Worm (Caenorhabditis elegans) whole organism, L1 larva: ENCODE measurements around the gene K08D10.11.

ENCODE experiments used
- C04F5.9 ChIP-seq: sonication (generic microtip); optimal IDR thresholded peaks from 2 replicates; lab custom pipeline; 2016; ENCODE audit warnings: missing genetic modification characterization, missing compliant biosample characterization
- C16A3.4 ChIP-seq: fragments of 150-350 bp; optimal IDR thresholded peaks from 2 replicates; lab custom pipeline; 2014; ENCODE audit warnings: missing biosample characterization, missing genetic modification characterization
- C34B4.2 ChIP-seq: sonication (generic microtip); optimal IDR thresholded peaks from 2 replicates; lab custom pipeline; 2017; ENCODE audit warnings: mild to moderate bottlenecking, missing genetic modification characterization, missing compliant biosample characterization
- F16B12.6 ChIP-seq: fragments of 150-350 bp; optimal IDR thresholded peaks from 2 replicates; lab custom pipeline; 2014; ENCODE audit warnings: missing biosample characterization, missing genetic modification characterization
- aha-1 ChIP-seq: fragments of 150-350 bp; optimal IDR thresholded peaks from 2 replicates; lab custom pipeline; 2014; ENCODE audit warnings: missing biosample characterization, missing genetic modification characterization
- alr-1 ChIP-seq: fragments of 200-800 bp; sonication (Bioruptor generic); optimal IDR thresholded peaks from 2 replicates; lab custom pipeline; 2018; ENCODE audit warnings: borderline replicate concordance, mild to moderate bottlenecking, missing genetic modification characterization, missing compliant biosample characterization
- ama-1 ChIP-seq: fragments of 150-350 bp; optimal IDR thresholded peaks from 2 replicates; lab custom pipeline; 2014
- ceh-90 ChIP-seq: sonication (generic microtip); optimal IDR thresholded peaks from 2 replicates; lab custom pipeline; 2016; ENCODE audit warnings: missing genetic modification characterization, missing compliant biosample characterization
- dpl-1 ChIP-seq, 3 experiments: fragments of 150-350 bp in 2 of 3; sonication (generic microtip) in 1 of 3; optimal IDR thresholded peaks; 2 replicates each; lab custom pipeline; 2014 to 2017; ENCODE audit warnings: missing biosample characterization in 3 of 3, missing genetic modification characterization in 3 of 3, missing genetic modification reagents in 3 of 3
- dsc-1 ChIP-seq: sonication (generic microtip); optimal IDR thresholded peaks from 2 replicates; lab custom pipeline; 2016; ENCODE audit warnings: mild to moderate bottlenecking, missing genetic modification characterization, missing compliant biosample characterization
- efl-1 ChIP-seq, 4 experiments: fragments of 150-350 bp; optimal IDR thresholded peaks in 3 of 4; peaks in 1 of 4; 1 replicate in 1 of 4; 2 replicates in 3 of 4; lab custom pipeline; 2014; ENCODE audit warnings: missing biosample characterization in 2 of 4, missing genetic modification characterization in 2 of 4, missing genetic modification reagents in 2 of 4
- efl-3 ChIP-seq: fragments of 200-800 bp; sonication (Bioruptor generic); optimal IDR thresholded peaks from 2 replicates; lab custom pipeline; 2018; ENCODE audit warnings: mild to moderate bottlenecking, missing genetic modification characterization, missing compliant biosample characterization
- egl-13 ChIP-seq: sonication (generic microtip); optimal IDR thresholded peaks from 2 replicates; lab custom pipeline; 2016; ENCODE audit warnings: missing genotype, missing genetic modification reagents, missing genetic modification characterization, missing compliant biosample characterization
- egl-27 ChIP-seq, 2 experiments: fragments of 150-350 bp in 1 of 2; sonication (generic microtip); optimal IDR thresholded peaks; 3 replicates each; lab custom pipeline; 2017 to 2018; ENCODE audit warnings: missing biosample characterization in 2 of 2, missing genetic modification characterization in 2 of 2, missing genetic modification reagents in 2 of 2
- elt-3 ChIP-seq, 6 experiments: fragments of 150-350 bp in 1 of 6; sonication (generic microtip); optimal IDR thresholded peaks; 2 replicates each; lab custom pipeline; 2017 to 2018; ENCODE audit warnings: missing biosample characterization in 6 of 6, missing genetic modification characterization in 6 of 6, inconsistent platforms in 1 of 6
- fkh-10 ChIP-seq: sonication (generic microtip); optimal IDR thresholded peaks from 2 replicates; lab custom pipeline; 2017; ENCODE audit warnings: missing biosample characterization, missing genetic modification reagents, missing genetic modification characterization
- fkh-4 ChIP-seq: sonication (generic microtip); optimal IDR thresholded peaks from 2 replicates; lab custom pipeline; 2016; ENCODE audit warnings: missing compliant biosample characterization, missing genetic modification characterization, borderline replicate concordance
- fkh-8 ChIP-seq: sonication (generic microtip); optimal IDR thresholded peaks from 2 replicates; lab custom pipeline; 2016; ENCODE audit warnings: mild to moderate bottlenecking, missing genetic modification characterization, missing compliant biosample characterization
- hlh-17 ChIP-seq: fragments of 200-800 bp; sonication (Bioruptor generic); optimal IDR thresholded peaks from 2 replicates; lab custom pipeline; 2018; ENCODE audit warnings: missing genetic modification characterization, mild to moderate bottlenecking, missing compliant biosample characterization, moderate library complexity, borderline replicate concordance
- hpl-2 ChIP-seq: fragments of 150-350 bp; optimal IDR thresholded peaks from 2 replicates; lab custom pipeline; 2014; ENCODE audit warnings: missing biosample characterization, missing genetic modification reagents, missing genetic modification characterization
- irx-1 ChIP-seq: sonication (generic microtip); optimal IDR thresholded peaks from 2 replicates; lab custom pipeline; 2016; ENCODE audit warnings: missing genetic modification characterization, missing compliant biosample characterization
- isw-1 ChIP-seq: fragments of 200-800 bp; sonication (Bioruptor generic); IDR thresholded peaks from 2 replicates; pipeline ENCODE4 v1.3.6; 2022; ENCODE audit warnings: missing genetic modification characterization, missing compliant biosample characterization
- jun-1 ChIP-seq: fragments of 150-350 bp; optimal IDR thresholded peaks from 2 replicates; lab custom pipeline; 2014; ENCODE audit warnings: missing biosample characterization, missing genetic modification reagents, missing genetic modification characterization
- lin-13 ChIP-seq: fragments of 150-350 bp; optimal IDR thresholded peaks from 2 replicates; lab custom pipeline; 2014; ENCODE audit warnings: missing biosample characterization, missing genetic modification reagents, missing genetic modification characterization
- lin-15B ChIP-seq: fragments of 150-350 bp; sonication (generic microtip); optimal IDR thresholded peaks from 3 replicates; lab custom pipeline; 2014; ENCODE audit warnings: missing biosample characterization, missing genetic modification characterization
- mab-9 ChIP-seq: fragments of 200-800 bp; sonication (Bioruptor generic); IDR thresholded peaks from 2 replicates; pipeline ENCODE4 v1.3.6; 2022; ENCODE audit warnings: missing genetic modification reagents, missing genetic modification characterization, missing compliant biosample characterization
- nhr-19 ChIP-seq: fragments of 200-800 bp; sonication (Bioruptor generic); conservative IDR thresholded peaks from 2 replicates; pipeline ENCODE4 v1.3.6; 2022; ENCODE audit warnings: missing genetic modification characterization, missing compliant biosample characterization
- nhr-20 ChIP-seq: sonication (generic microtip); optimal IDR thresholded peaks from 2 replicates; lab custom pipeline; 2016; ENCODE audit warnings: mild to moderate bottlenecking, missing genetic modification characterization, missing compliant biosample characterization
- nhr-237 ChIP-seq: fragments of 150-350 bp; optimal IDR thresholded peaks from 2 replicates; lab custom pipeline; 2014; ENCODE audit warnings: missing biosample characterization, missing genetic modification characterization
- nhr-71 ChIP-seq: sonication (generic microtip); optimal IDR thresholded peaks from 2 replicates; lab custom pipeline; 2016; ENCODE audit warnings: mild to moderate bottlenecking, missing genetic modification characterization, moderate library complexity, missing compliant biosample characterization
- nhr-76 ChIP-seq: sonication (generic microtip); optimal IDR thresholded peaks from 2 replicates; lab custom pipeline; 2017; ENCODE audit warnings: missing biosample characterization, missing genetic modification characterization
- nhr-77 ChIP-seq: fragments of 150-350 bp; optimal IDR thresholded peaks from 2 replicates; lab custom pipeline; 2014; ENCODE audit warnings: missing biosample characterization, missing genetic modification characterization
- nhr-85 ChIP-seq: sonication (generic microtip); peaks from one replicate; lab custom pipeline; 2016; ENCODE audit warnings: missing genetic modification characterization, inconsistent platforms, missing compliant biosample characterization
- pqm-1 ChIP-seq: sonication (generic microtip); optimal IDR thresholded peaks from 3 replicates; lab custom pipeline; 2017; ENCODE audit warnings: missing biosample characterization, missing genetic modification characterization
- rnt-1 ChIP-seq: sonication (generic microtip); optimal IDR thresholded peaks from 2 replicates; lab custom pipeline; 2016; ENCODE audit warnings: mild to moderate bottlenecking, missing genetic modification characterization, moderate library complexity, missing compliant biosample characterization
- snpc-4 ChIP-seq: fragments of 150-350 bp; optimal IDR thresholded peaks from 2 replicates; lab custom pipeline; 2014; ENCODE audit warnings: missing biosample characterization, missing genetic modification characterization
- snu-23 ChIP-seq: sonication (generic microtip); optimal IDR thresholded peaks from 2 replicates; lab custom pipeline; 2016; ENCODE audit warnings: missing genetic modification characterization, missing compliant biosample characterization
- sptf-1 ChIP-seq: fragments of 150-350 bp; optimal IDR thresholded peaks from 2 replicates; lab custom pipeline; 2014; ENCODE audit warnings: missing biosample characterization, missing genetic modification characterization
- sup-37 ChIP-seq: fragments of 200-800 bp; sonication (Bioruptor generic); optimal IDR thresholded peaks from 2 replicates; lab custom pipeline; 2018; ENCODE audit warnings: mild to moderate bottlenecking, missing genetic modification characterization, missing compliant biosample characterization
- tlp-1 ChIP-seq: fragments of 150-350 bp; optimal IDR thresholded peaks from 2 replicates; lab custom pipeline; 2014; ENCODE audit warnings: missing biosample characterization, missing genetic modification characterization
- unc-30 ChIP-seq: sonication (generic microtip); optimal IDR thresholded peaks from 2 replicates; lab custom pipeline; 2017; ENCODE audit warnings: missing biosample characterization, missing genetic modification characterization
- unc-62 ChIP-seq: fragments of 150-350 bp; optimal IDR thresholded peaks from 2 replicates; lab custom pipeline; 2014; ENCODE audit warnings: missing biosample characterization, missing genetic modification reagents, missing genetic modification characterization
- unc-98 ChIP-seq: fragments of 200-800 bp; sonication (Bioruptor generic); IDR thresholded peaks from 2 replicates; pipeline ENCODE4 v1.3.6; 2022; ENCODE audit warnings: missing genetic modification characterization, missing compliant biosample characterization
- xbp-1 ChIP-seq: sonication (generic microtip); optimal IDR thresholded peaks from 2 replicates; lab custom pipeline; 2016; ENCODE audit warnings: missing genetic modification characterization, missing compliant biosample characterization
- zag-1 ChIP-seq: fragments of 150-350 bp; optimal IDR thresholded peaks from 2 replicates; lab custom pipeline; 2014; ENCODE audit warnings: missing biosample characterization, missing genetic modification characterization
- ztf-11 ChIP-seq, 2 experiments: sonication (generic microtip); optimal IDR thresholded peaks; 2 replicates each; lab custom pipeline; 2016 to 2017; ENCODE audit warnings: missing genetic modification characterization in 2 of 2, missing biosample characterization in 1 of 2, missing compliant biosample characterization in 1 of 2

Gene K08D10.11

DNA sequence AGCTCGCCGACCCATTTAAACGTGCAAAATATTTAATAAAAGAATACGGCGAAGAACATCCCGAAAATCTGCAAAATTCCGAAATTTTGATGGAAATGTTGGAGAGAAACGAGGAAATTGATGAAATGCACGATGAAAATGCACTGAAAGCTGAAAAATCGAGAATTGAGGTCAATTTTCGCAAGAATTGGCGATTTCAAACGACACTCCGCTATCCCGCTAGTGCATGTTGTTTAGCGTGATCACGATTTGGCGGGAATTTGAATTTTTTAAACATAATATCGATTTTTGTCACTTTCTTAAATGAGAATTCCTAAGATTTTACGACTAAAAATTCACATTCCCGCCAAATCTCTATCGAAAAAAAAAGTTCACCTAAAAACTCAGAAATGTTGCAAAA, 8.4 kb downstream of the K08D10.11 start:
- TF ChIP-seq unc-98 (GFP tag; lab: Robert Waterston, UW): no peak
- peak; percentile 13 to 28 for TF ChIP-seq efl-1 (optimal IDR thresholded peaks at IDR 0.05; lab: Kevin White, UChicago)
- peak; percentile 29 to 91 for TF ChIP-seq efl-1 (GFP tag; optimal IDR thresholded peaks at IDR 0.05 in 1 of 2; lab: Kevin White, UChicago)
- no peak for TF ChIP-seq C04F5.9 (tag; lab: Kevin White, UChicago)
- TF ChIP-seq lin-15B (tag; lab: Kevin White, UChicago): peak; percentile 23
- TF ChIP-seq fkh-10 (GFP tag; lab: Kevin White, UChicago): no peak
- no peak for TF ChIP-seq ceh-90
- peak in 1 of 3 experiments; percentile 10 for TF ChIP-seq dpl-1 (GFP tag; optimal IDR thresholded peaks at IDR 0.05; lab: Kevin White, UChicago)
- no peak for TF ChIP-seq ztf-11 (tag; optimal IDR thresholded peaks at IDR 0.05; lab: Kevin White, UChicago)
- TF ChIP-seq C34B4.2 (tag; lab: Kevin White, UChicago): no peak
- no peak for TF ChIP-seq fkh-8
- TF ChIP-seq hlh-17: no peak
- TF ChIP-seq nhr-19 (GFP tag; lab: Robert Waterston, UW): no peak
- TF ChIP-seq nhr-237 (tag; lab: Kevin White, UChicago): no peak
- no peak for TF ChIP-seq unc-30 (tag; lab: Kevin White, UChicago)
- TF ChIP-seq tlp-1: no peak
- TF ChIP-seq nhr-77 (tag; lab: Kevin White, UChicago): no peak
- TF ChIP-seq snpc-4 (tag; lab: Kevin White, UChicago): no peak
- TF ChIP-seq elt-3 (tag; optimal IDR thresholded peaks at IDR 0.05; lab: Kevin White, UChicago): no peak
- TF ChIP-seq sup-37 (GFP tag; lab: Kevin White, UChicago): no peak

DNA sequence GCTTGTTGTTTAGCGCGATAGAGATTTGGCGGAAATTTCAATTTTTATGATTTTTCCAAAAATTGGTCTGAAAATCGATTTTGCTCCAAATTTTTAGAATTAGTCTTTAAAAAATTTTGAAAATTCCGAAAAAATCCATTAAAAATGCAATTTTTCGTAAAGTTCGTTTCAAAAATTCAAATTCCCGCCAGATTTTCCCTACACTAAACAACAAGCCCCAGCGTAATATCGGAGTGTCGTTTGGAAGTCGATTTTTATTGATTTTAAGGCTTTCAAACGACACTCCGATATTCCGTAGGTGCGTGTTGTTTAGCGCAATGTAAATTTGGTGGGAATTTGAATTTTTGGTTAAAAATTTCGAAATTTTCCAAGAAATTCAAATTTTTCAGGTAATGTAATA, 9.3 kb downstream of the K08D10.11 start:
- no peak for TF ChIP-seq fkh-4
- TF ChIP-seq F16B12.6 (tag; lab: Kevin White, UChicago): no peak
- TF ChIP-seq dsc-1: no peak
- TF ChIP-seq xbp-1 (tag; lab: Kevin White, UChicago): no peak
- no peak for TF ChIP-seq tlp-1
- no peak for TF ChIP-seq ztf-11 (tag; optimal IDR thresholded peaks at IDR 0.05; lab: Kevin White, UChicago)
- no peak for TF ChIP-seq hpl-2 (GFP tag; lab: Kevin White, UChicago)
- no peak for TF ChIP-seq pqm-1
- TF ChIP-seq nhr-71 (tag; lab: Kevin White, UChicago): no peak
- no peak for TF ChIP-seq C16A3.4
- TF ChIP-seq egl-13 (tag; lab: Kevin White, UChicago): no peak
- no peak for TF ChIP-seq aha-1 (tag; lab: Kevin White, UChicago)
- no peak for TF ChIP-seq ama-1
- no peak for TF ChIP-seq unc-62 (GFP tag; lab: Kevin White, UChicago)
- TF ChIP-seq zag-1 (tag; lab: Kevin White, UChicago): no peak
- TF ChIP-seq efl-1 (optimal IDR thresholded peaks at IDR 0.05; lab: Kevin White, UChicago): no peak
- peak; percentile 38 to 51 for TF ChIP-seq efl-1 (GFP tag; optimal IDR thresholded peaks at IDR 0.05 in 1 of 2; lab: Kevin White, UChicago)
- no peak for TF ChIP-seq efl-3
- TF ChIP-seq nhr-85 (tag; lab: Kevin White, UChicago): peak; percentile 33
- no peak for TF ChIP-seq nhr-20 (tag; lab: Kevin White, UChicago)
- no peak for TF ChIP-seq isw-1 (GFP tag; lab: Robert Waterston, UW)
- no peak for TF ChIP-seq egl-27 (tag; optimal IDR thresholded peaks at IDR 0.05; lab: Kevin White, UChicago)
- no peak for TF ChIP-seq lin-13
- TF ChIP-seq jun-1 (tag; lab: Kevin White, UChicago): no peak
- no peak for TF ChIP-seq nhr-237 (tag; lab: Kevin White, UChicago)
- TF ChIP-seq nhr-19 (GFP tag; lab: Robert Waterston, UW): no peak
- TF ChIP-seq dpl-1 (GFP tag; optimal IDR thresholded peaks at IDR 0.05; lab: Kevin White, UChicago): peak in 1 of 3 experiments; percentile 9

DNA sequence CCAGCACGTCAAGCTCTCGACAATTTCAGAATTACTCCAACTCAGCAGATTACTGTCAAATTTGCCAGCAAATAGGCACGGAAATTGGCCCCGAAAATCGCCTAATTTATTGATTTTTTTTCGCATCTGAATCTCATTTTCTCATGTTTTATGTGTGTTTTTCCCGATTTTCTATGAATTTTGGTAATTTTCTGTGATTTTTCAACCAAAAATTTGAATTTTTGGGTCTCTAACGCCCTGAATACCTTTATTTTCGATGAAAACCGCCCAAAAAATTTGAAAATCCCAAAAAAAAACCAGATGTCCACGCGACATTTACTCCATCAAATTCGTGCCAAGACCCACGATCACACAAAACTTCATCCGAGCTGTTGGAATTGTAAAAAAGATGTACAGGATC, 9.9 kb downstream of the K08D10.11 start, which contains the start of gene dnj-15:
TSS of gene dnj-15 (plus strand) at position 301 of the 400 bp plus-strand sequence.
- TF ChIP-seq zag-1 (tag; lab: Kevin White, UChicago) (no peak), nhr-77 (tag; lab: Kevin White, UChicago) (no peak), mab-9 (GFP tag; lab: Robert Waterston, UW) (no peak), snu-23 (GFP tag; lab: Kevin White, UChicago) (no peak), rnt-1 (tag; lab: Kevin White, UChicago) (no peak), alr-1 (no peak), irx-1 (tag; lab: Kevin White, UChicago) (no peak), nhr-76 (no peak), sptf-1 (tag; lab: Kevin White, UChicago) (no peak), jun-1 (tag; lab: Kevin White, UChicago) (no peak)
